Worm (Caenorhabditis elegans) whole organism, early embryonic: Measurements from ENCODE around the gene rmh-2.

Experiments
- B0310.2 ChIP-seq: sonication (generic microtip); optimal IDR thresholded peaks from 2 replicates; lab custom pipeline; 2016; ENCODE audit warnings: mild to moderate bottlenecking, missing genetic modification characterization, missing compliant biosample characterization
- F13C5.2 ChIP-seq: sonication (generic microtip); optimal IDR thresholded peaks from 2 replicates; lab custom pipeline; 2017; ENCODE audit warnings: mild to moderate bottlenecking, missing genetic modification characterization, inconsistent platforms, missing compliant biosample characterization
- aly-1 ChIP-seq: sonication (generic microtip); optimal IDR thresholded peaks from 2 replicates; lab custom pipeline; 2016; ENCODE audit warnings: missing genetic modification characterization, missing compliant biosample characterization
- ama-1 ChIP-seq: fragments of 150-350 bp; optimal IDR thresholded peaks from 2 replicates; lab custom pipeline; 2014
- ceh-13 ChIP-seq: fragments of 200-800 bp; sonication (Bioruptor generic); optimal IDR thresholded peaks from 2 replicates; lab custom pipeline; 2018; ENCODE audit warnings: mild to moderate bottlenecking, missing genetic modification characterization, missing compliant biosample characterization
- ceh-36 ChIP-seq: sonication (generic microtip); optimal IDR thresholded peaks from 2 replicates; lab custom pipeline; 2016; ENCODE audit warnings: missing genetic modification characterization, inconsistent platforms, missing compliant biosample characterization
- ets-7 ChIP-seq: sonication (generic microtip); optimal IDR thresholded peaks from 2 replicates; lab custom pipeline; 2016; ENCODE audit warnings: missing genotype, missing genetic modification characterization, missing compliant biosample characterization
- flt-1 ChIP-seq: fragments of 200-800 bp; sonication (Bioruptor generic); IDR thresholded peaks from 2 replicates; pipeline ENCODE4 v1.3.6; 2022; ENCODE audit warnings: missing genetic modification characterization, missing compliant biosample characterization
- hmbx-1 ChIP-seq: sonication (generic microtip); optimal IDR thresholded peaks from 2 replicates; lab custom pipeline; 2016; ENCODE audit warnings: mild to moderate bottlenecking, missing genetic modification characterization, missing compliant biosample characterization
- hmg-4 ChIP-seq: fragments of 200-800 bp; sonication (Bioruptor generic); optimal IDR thresholded peaks from 2 replicates; lab custom pipeline; 2018; ENCODE audit warnings: mild to moderate bottlenecking, missing genetic modification characterization, missing compliant biosample characterization
- hnd-1 ChIP-seq: sonication (generic microtip); optimal IDR thresholded peaks from 2 replicates; lab custom pipeline; 2016; ENCODE audit warnings: missing genetic modification characterization, missing compliant biosample characterization
- pes-1 ChIP-seq: fragments of 200-800 bp; sonication (Bioruptor generic); IDR thresholded peaks from 2 replicates; pipeline ENCODE4 v1.3.6; 2022; ENCODE audit warnings: missing genetic modification reagents, missing genetic modification characterization, missing compliant biosample characterization
- scrt-1 ChIP-seq: fragments of 200-800 bp; sonication (Bioruptor generic); IDR thresholded peaks from 2 replicates; pipeline ENCODE4 v1.3.6; 2022; ENCODE audit warnings: missing genetic modification characterization, missing compliant biosample characterization
- sea-1 ChIP-seq: fragments of 200-800 bp; sonication (Bioruptor generic); conservative IDR thresholded peaks from 2 replicates; pipeline ENCODE4 v1.3.6; 2022; ENCODE audit warnings: missing genetic modification characterization, missing compliant biosample characterization
- tbx-11 ChIP-seq: fragments of 200-800 bp; sonication (Bioruptor generic); IDR thresholded peaks from 2 replicates; pipeline ENCODE4 v1.3.6; 2022; ENCODE audit warnings: missing genetic modification characterization, missing compliant biosample characterization
- tbx-37 ChIP-seq: fragments of 200-800 bp; sonication (Bioruptor generic); conservative IDR thresholded peaks from 2 replicates; pipeline ENCODE4 v1.3.6; 2022; ENCODE audit warnings: missing genetic modification reagents, missing genetic modification characterization, missing compliant biosample characterization
- tra-4 ChIP-seq: sonication (generic microtip); optimal IDR thresholded peaks from 2 replicates; lab custom pipeline; 2017; ENCODE audit warnings: missing genetic modification characterization, missing compliant biosample characterization

The rmh-2 gene

DNA sequence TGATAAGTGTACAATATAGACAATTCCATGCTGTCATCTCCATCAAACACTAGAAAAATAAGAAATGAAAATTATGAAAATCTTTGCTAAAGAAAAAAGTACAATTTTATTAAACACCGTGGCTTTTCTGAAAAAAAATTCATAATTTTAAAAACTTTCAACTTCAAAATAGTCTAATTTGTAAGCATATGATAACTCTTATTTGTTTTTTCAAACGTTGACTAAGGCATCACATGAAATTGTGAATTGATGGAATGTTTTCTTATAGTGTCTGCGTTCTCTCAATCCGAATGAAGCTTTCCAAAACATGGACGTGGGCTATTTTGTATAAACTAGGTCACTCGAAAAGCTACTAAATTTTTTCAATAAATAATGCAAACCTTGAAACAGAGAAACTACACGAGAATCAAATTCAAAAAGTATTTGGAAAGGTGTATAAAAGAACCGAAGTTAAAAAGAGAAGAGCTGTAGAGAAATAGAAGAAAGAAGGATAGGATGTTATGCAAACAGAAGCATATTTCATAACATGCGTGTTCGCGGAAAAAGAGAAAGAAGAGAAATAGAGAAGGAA lies 44.6 kb downstream of the rmh-2 start, which contains the start of gene clp-9:
TSS of gene clp-9 (minus strand) at position 51 of the 571 bp plus-strand sequence.
- TF ChIP-seq F13C5.2 (tag; lab: Kevin White, UChicago): no peak
- no peak for TF ChIP-seq tbx-11 (GFP tag; lab: Robert Waterston, UW)
- TF ChIP-seq tra-4 (tag; lab: Kevin White, UChicago): no peak
- no peak for TF ChIP-seq B0310.2 (tag; lab: Kevin White, UChicago)
- TF ChIP-seq aly-1: no peak
- TF ChIP-seq pes-1 (GFP tag; lab: Robert Waterston, UW): no peak
- TF ChIP-seq ama-1 (lab: Kevin White, UChicago): no peak
- TF ChIP-seq hmg-4 (GFP tag; lab: Kevin White, UChicago): no peak
- no peak for TF ChIP-seq flt-1 (GFP tag; lab: Robert Waterston, UW)
- TF ChIP-seq sea-1 (GFP tag; lab: Robert Waterston, UW): no peak
- TF ChIP-seq scrt-1 (GFP tag; lab: Robert Waterston, UW): no peak
- no peak for TF ChIP-seq hmbx-1 (tag; lab: Kevin White, UChicago)
- no peak for TF ChIP-seq hnd-1 (tag; lab: Kevin White, UChicago)
- TF ChIP-seq ceh-13 (GFP tag; lab: Kevin White, UChicago): no peak
- no peak for TF ChIP-seq tbx-37 (GFP tag; lab: Robert Waterston, UW)
- no peak for TF ChIP-seq ets-7
- TF ChIP-seq ceh-36: no peak

DNA sequence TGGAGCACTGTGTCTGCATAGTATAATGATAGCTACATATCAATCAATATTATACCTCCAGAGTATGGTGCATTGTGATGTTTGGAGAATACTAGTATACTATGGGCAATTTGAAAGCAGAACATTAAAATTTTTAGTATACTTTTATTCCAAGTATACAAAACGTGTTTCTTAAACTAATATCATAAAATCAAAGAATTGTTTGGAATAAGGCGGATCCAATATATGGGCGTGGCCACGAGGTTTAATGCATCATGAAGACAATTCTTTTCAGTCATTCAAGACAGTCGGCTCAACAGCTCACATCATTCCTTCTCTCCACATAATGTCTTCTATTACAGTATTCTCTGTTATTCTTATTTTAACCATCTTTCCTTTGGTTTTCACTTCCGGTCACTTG lies 50.7 kb downstream of the rmh-2 start, which contains the start of gene sdz-31:
TSS of gene sdz-31 (plus strand) at position 301 of the 400 bp plus-strand sequence.
- TF ChIP-seq hmg-4 (GFP tag; lab: Kevin White, UChicago): no peak
- no peak for TF ChIP-seq ceh-13 (GFP tag; lab: Kevin White, UChicago)
- TF ChIP-seq tra-4 (tag; lab: Kevin White, UChicago): no peak

DNA sequence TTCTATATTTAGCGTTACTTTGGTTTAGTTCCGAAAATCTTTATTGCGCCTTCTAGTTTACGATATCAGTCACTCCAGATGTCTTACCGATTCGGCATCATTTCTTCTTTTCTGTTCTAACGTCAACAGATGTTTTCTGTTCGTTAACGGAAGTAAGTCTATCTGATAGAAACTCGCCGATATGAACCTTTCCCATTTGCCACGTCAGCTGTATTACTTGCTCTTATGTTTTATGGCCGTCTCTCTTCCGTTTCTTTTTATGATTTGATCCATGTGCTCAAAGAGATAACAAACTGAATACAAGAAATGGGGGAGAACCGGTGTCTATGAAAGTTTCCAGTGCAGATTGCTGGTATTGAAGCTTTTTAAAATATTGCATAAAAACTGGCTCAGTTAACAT lies 51.2 kb downstream of the rmh-2 start, which contains the start of gene srab-26:
TSS of gene srab-26 (minus strand) at position 101 of the 400 bp plus-strand sequence.
- TF ChIP-seq scrt-1 (GFP tag; lab: Robert Waterston, UW) (no peak), ama-1 (lab: Kevin White, UChicago) (no peak), ceh-13 (GFP tag; lab: Kevin White, UChicago) (no peak), hnd-1 (tag; lab: Kevin White, UChicago) (no peak), tbx-11 (GFP tag; lab: Robert Waterston, UW) (no peak), hmg-4 (GFP tag; lab: Kevin White, UChicago) (no peak), hmbx-1 (tag; lab: Kevin White, UChicago) (no peak), aly-1 (no peak), flt-1 (GFP tag; lab: Robert Waterston, UW) (no peak), ets-7 (no peak), tra-4 (tag; lab: Kevin White, UChicago) (no peak), sea-1 (GFP tag; lab: Robert Waterston, UW) (no peak), F13C5.2 (tag; lab: Kevin White, UChicago) (no peak), ceh-36 (no peak)
